Fruit fly (Drosophila melanogaster) whole organism, embryonic: ENCODE results near the gene CG31176.

ENCODE experiments used
- B-H1 ChIP-seq: fragments of 200-800 bp; sonication (Bioruptor generic); IDR thresholded peaks from 3 replicates; pipeline ENCODE4 v1.3.6; 2022; ENCODE audit warnings: missing biosample characterization, missing genetic modification characterization
- B-H2 ChIP-seq: fragments of 200-800 bp; sonication (Bioruptor generic); optimal IDR thresholded peaks from 2 replicates; lab custom pipeline; 2018; ENCODE audit warnings: missing biosample characterization, mild to moderate bottlenecking, missing genetic modification characterization
- Bteb2 ChIP-seq: fragments of 200-800 bp; sonication (Bioruptor generic); optimal IDR thresholded peaks from 2 replicates; lab custom pipeline; 2016; ENCODE audit warnings: missing biosample characterization, missing genetic modification characterization
- CG10543 ChIP-seq: fragments of 200-800 bp; sonication (Bioruptor generic); optimal IDR thresholded peaks from 3 replicates; lab custom pipeline; 2017; ENCODE audit warnings: missing biosample characterization, mild to moderate bottlenecking, missing genetic modification characterization, moderate library complexity
- CG11723 ChIP-seq: fragments of 200-800 bp; sonication (Bioruptor generic); optimal IDR thresholded peaks from 2 replicates; lab custom pipeline; 2017; ENCODE audit warnings: missing biosample characterization, mild to moderate bottlenecking, missing genetic modification characterization
- CG12104 ChIP-seq: fragments of 200-800 bp; sonication (Bioruptor generic); optimal IDR thresholded peaks from 3 replicates; lab custom pipeline; 2016; ENCODE audit warnings: missing biosample characterization, missing genetic modification characterization
- CG12769 ChIP-seq: fragments of 200-800 bp; sonication (Bioruptor generic); optimal IDR thresholded peaks from 2 replicates; lab custom pipeline; 2019; ENCODE audit warnings: missing biosample characterization, mild to moderate bottlenecking, missing genetic modification characterization, moderate library complexity
- CG12942 ChIP-seq: fragments of 200-800 bp; sonication (Bioruptor generic); optimal IDR thresholded peaks from 3 replicates; lab custom pipeline; 2016; ENCODE audit warnings: missing biosample characterization, missing genetic modification characterization
- CG16813 ChIP-seq: fragments of 200-800 bp; sonication (Bioruptor generic); IDR thresholded peaks from 3 replicates; pipeline ENCODE4 v1.3.6; 2022; ENCODE audit warnings: missing biosample characterization, missing genetic modification characterization; ENCODE audit not compliant: partially characterized antibody
- CG17186 ChIP-seq: fragments of 200-800 bp; sonication (Bioruptor generic); optimal IDR thresholded peaks from 3 replicates; lab custom pipeline; 2017; ENCODE audit warnings: missing biosample characterization, missing genetic modification reagents, missing genetic modification characterization
- CG18764 ChIP-seq: fragments of 200-800 bp; sonication (Bioruptor generic); optimal IDR thresholded peaks from 3 replicates; lab custom pipeline; 2016; ENCODE audit warnings: missing biosample characterization, missing genetic modification characterization
- CG31441 ChIP-seq: fragments of 200-800 bp; sonication (Bioruptor generic); IDR thresholded peaks from 2 replicates; pipeline ENCODE4 v1.3.6; 2022; ENCODE audit warnings: missing biosample characterization, missing genetic modification characterization
- CG4854 ChIP-seq: fragments of 200-800 bp; sonication (Bioruptor generic); optimal IDR thresholded peaks from 2 replicates; lab custom pipeline; 2016; ENCODE audit warnings: missing biosample characterization, missing genetic modification characterization, inconsistent platforms
- CG6175 ChIP-seq: fragments of 200-800 bp; sonication (Bioruptor generic); IDR thresholded peaks from 3 replicates; pipeline ENCODE4 v1.3.6; 2022; ENCODE audit warnings: missing biosample characterization, missing genetic modification characterization
- CG6791 ChIP-seq: fragments of 200-800 bp; sonication (Bioruptor generic); IDR thresholded peaks from 3 replicates; pipeline ENCODE4 v1.3.6; 2022; ENCODE audit warnings: missing biosample characterization, missing genetic modification characterization; ENCODE audit not compliant: partially characterized antibody
- CkIIα-i1 ChIP-seq: fragments of 200-800 bp; sonication (Bioruptor generic); IDR thresholded peaks from 2 replicates; pipeline ENCODE4 v1.3.6; 2022; ENCODE audit warnings: missing biosample characterization, missing genetic modification characterization
- Dp ChIP-seq: fragments of 200-800 bp; sonication (Bioruptor generic); optimal IDR thresholded peaks from 2 replicates; lab custom pipeline; 2018; ENCODE audit warnings: missing biosample characterization, mild to moderate bottlenecking, missing genetic modification characterization, moderate library complexity
- Fer3 ChIP-seq: fragments of 200-800 bp; sonication (Bioruptor generic); optimal IDR thresholded peaks from 2 replicates; lab custom pipeline; 2018; ENCODE audit warnings: missing biosample characterization, mild to moderate bottlenecking, missing genetic modification characterization, moderate library complexity
- HLH3B ChIP-seq: fragments of 200-800 bp; sonication (Bioruptor generic); IDR thresholded peaks from 2 replicates; pipeline ENCODE4 v1.3.6; 2022; ENCODE audit warnings: missing biosample characterization, missing genetic modification characterization
- Jarid2 ChIP-seq: fragments of 200-800 bp; sonication (Bioruptor generic); optimal IDR thresholded peaks from 3 replicates; lab custom pipeline; 2017; ENCODE audit warnings: mild to moderate bottlenecking, missing biosample characterization, missing genetic modification reagents, missing genetic modification characterization
- MTF-1 ChIP-seq: fragments of 200-800 bp; sonication (Bioruptor generic); optimal IDR thresholded peaks from 2 replicates; lab custom pipeline; 2018; ENCODE audit warnings: missing biosample characterization, mild to moderate bottlenecking, missing genetic modification characterization, borderline replicate concordance
- Oaz ChIP-seq: fragments of 200-800 bp; sonication (Bioruptor generic); IDR thresholded peaks from 2 replicates; pipeline ENCODE4 v1.3.6; 2022; ENCODE audit warnings: missing biosample characterization, missing genetic modification characterization
- Oli ChIP-seq: fragments of 200-800 bp; sonication (Bioruptor generic); optimal IDR thresholded peaks from 2 replicates; lab custom pipeline; 2018; ENCODE audit warnings: missing biosample characterization, mild to moderate bottlenecking, missing genetic modification characterization, moderate library complexity
- Spps ChIP-seq: fragments of 200-800 bp; sonication (Bioruptor generic); optimal IDR thresholded peaks from 2 replicates; lab custom pipeline; 2018; ENCODE audit warnings: missing biosample characterization, mild to moderate bottlenecking, missing genetic modification characterization
- Stat92E ChIP-seq, 3 experiments: fragments of >200 bp in 2 of 3; fragments of 200-800 bp in 1 of 3; sonication (Bioruptor generic) in 1 of 3; optimal IDR thresholded peaks; 2 replicates each; lab custom pipeline; 2017 to 2019; ENCODE audit warnings: missing biosample characterization in 3 of 3, missing genetic modification characterization in 3 of 3, mild to moderate bottlenecking in 1 of 3, moderate library complexity in 1 of 3
- abd-A ChIP-seq: fragments of 200-800 bp; sonication (Bioruptor generic); optimal IDR thresholded peaks from 3 replicates; lab custom pipeline; 2019; ENCODE audit warnings: missing biosample characterization, mild to moderate bottlenecking, missing genetic modification characterization, moderate library complexity
- ash1 ChIP-seq: fragments of 200-800 bp; sonication (Bioruptor generic); optimal IDR thresholded peaks from 2 replicates; lab custom pipeline; 2018; ENCODE audit warnings: missing biosample characterization, mild to moderate bottlenecking, missing genetic modification characterization
- br ChIP-seq: fragments of >200 bp; optimal IDR thresholded peaks from 2 replicates; lab custom pipeline; 2017
- ci ChIP-seq: fragments of 200-800 bp; sonication (Bioruptor generic); IDR thresholded peaks from 3 replicates; pipeline ENCODE4 v1.3.6; 2022; ENCODE audit warnings: missing biosample characterization, missing genetic modification characterization
- dan ChIP-seq: fragments of 200-800 bp; sonication (Bioruptor generic); IDR thresholded peaks from 2 replicates; pipeline ENCODE4 v1.3.6; 2022; ENCODE audit warnings: missing biosample characterization, missing genetic modification characterization
- esg ChIP-seq: fragments of 200-800 bp; sonication (Bioruptor generic); conservative IDR thresholded peaks from 2 replicates; pipeline ENCODE4 v1.3.6; 2022; ENCODE audit warnings: missing biosample characterization, missing genetic modification characterization
- eyg ChIP-seq: fragments of 200-800 bp; sonication (Bioruptor generic); optimal IDR thresholded peaks from 3 replicates; lab custom pipeline; 2016; ENCODE audit warnings: missing biosample characterization, missing genetic modification characterization
- ftz-f1 ChIP-seq: fragments of 200-800 bp; sonication (Bioruptor generic); optimal IDR thresholded peaks from 2 replicates; lab custom pipeline; 2016; ENCODE audit warnings: missing biosample characterization, missing genetic modification characterization
- jing ChIP-seq: fragments of 200-800 bp; sonication (Bioruptor generic); optimal IDR thresholded peaks from 2 replicates; lab custom pipeline; 2018; ENCODE audit warnings: missing biosample characterization, mild to moderate bottlenecking, missing genetic modification characterization
- lbe ChIP-seq: fragments of 200-800 bp; sonication (Bioruptor generic); optimal IDR thresholded peaks from 2 replicates; lab custom pipeline; 2016; ENCODE audit warnings: missing biosample characterization, mild to moderate bottlenecking, missing genetic modification characterization
- lov ChIP-seq, 2 experiments: fragments of 200-800 bp in 1 of 2; fragments of >200 bp in 1 of 2; sonication (Bioruptor generic) in 1 of 2; IDR thresholded peaks in 1 of 2; optimal IDR thresholded peaks in 1 of 2; 2 replicates in 1 of 2; 3 replicates in 1 of 2; pipeline versions ENCODE4 v1.3.6 to Lab custom; 2017 to 2022; ENCODE audit warnings: missing biosample characterization in 1 of 2, missing genetic modification characterization in 1 of 2
- org-1 ChIP-seq: fragments of 200-800 bp; sonication (Bioruptor generic); optimal IDR thresholded peaks from 2 replicates; lab custom pipeline; 2017; ENCODE audit warnings: missing biosample characterization, missing genetic modification characterization
- pho ChIP-seq: fragments of 200-800 bp; sonication (Bioruptor generic); optimal IDR thresholded peaks from 2 replicates; lab custom pipeline; 2016; ENCODE audit warnings: missing biosample characterization, missing genetic modification characterization
- salm ChIP-seq: fragments of 200-800 bp; sonication (Bioruptor generic); optimal IDR thresholded peaks from 2 replicates; lab custom pipeline; 2018; ENCODE audit warnings: missing biosample characterization, mild to moderate bottlenecking, missing genetic modification characterization
- sens-2 ChIP-seq: fragments of 200-800 bp; sonication (Bioruptor generic); IDR thresholded peaks from 2 replicates; pipeline ENCODE4 v1.3.6; 2022; ENCODE audit warnings: missing biosample characterization, missing genetic modification characterization
- seq ChIP-seq: fragments of 200-800 bp; sonication (Bioruptor generic); IDR thresholded peaks from 2 replicates; pipeline ENCODE4 v1.3.6; 2022; ENCODE audit warnings: missing biosample characterization, missing genetic modification characterization
- slou ChIP-seq: fragments of 200-800 bp; sonication (Bioruptor generic); optimal IDR thresholded peaks from 3 replicates; lab custom pipeline; 2016; ENCODE audit warnings: missing biosample characterization, missing genetic modification characterization
- sna ChIP-seq: fragments of 200-800 bp; sonication (Bioruptor generic); IDR thresholded peaks from 2 replicates; pipeline ENCODE4 v1.3.6; 2022; ENCODE audit warnings: missing biosample characterization, missing genetic modification characterization; ENCODE audit not compliant: partially characterized antibody
- so ChIP-seq: fragments of 200-800 bp; sonication (Bioruptor generic); IDR thresholded peaks from 3 replicates; pipeline ENCODE4 v1.3.6; 2022; ENCODE audit warnings: missing biosample characterization, missing genetic modification characterization
- tll ChIP-seq, 2 experiments: fragments of 200-800 bp in 1 of 2; fragments of >200 bp in 1 of 2; sonication (Bioruptor generic) in 1 of 2; optimal IDR thresholded peaks; 2 replicates each; lab custom pipeline; 2017 to 2019; ENCODE audit warnings: missing biosample characterization in 2 of 2, missing genetic modification characterization in 2 of 2, mild to moderate bottlenecking in 1 of 2, moderate library complexity in 1 of 2
- ttk ChIP-seq: fragments of 200-800 bp; sonication (Bioruptor generic); IDR thresholded peaks from 2 replicates; pipeline ENCODE4 v2.1.2; 2022; ENCODE audit warnings: missing biosample characterization, missing genetic modification characterization
- zen2 ChIP-seq: fragments of 200-800 bp; sonication (Bioruptor generic); IDR thresholded peaks from 3 replicates; pipeline ENCODE4 v1.3.6; 2022; ENCODE audit warnings: missing biosample characterization, missing genetic modification characterization; ENCODE audit not compliant: partially characterized antibody

Gene CG31176

dm6 chr3R:21656492-21657484 lies 62.7 kb downstream of the CG31176 start (continued):
- TF ChIP-seq ttk (no peak), CG16813 (no peak), lbe (GFP tag; lab: Kevin White, UChicago) (no peak), esg (GFP tag; lab: Robert Waterston, UW) (peak; percentile 37; the same call in 1 of the 2 replicates), lov (optimal IDR thresholded peaks at IDR 0.05; lab: Kevin White, UChicago) (no peak), lov (GFP tag; IDR thresholded peaks at IDR 0.05; lab: Robert Waterston, UW) (0 out of 3 replicates have a peak, but pooled peaks have one; percentile 35), eyg (GFP tag; lab: Kevin White, UChicago) (no peak), CG12942 (GFP tag; lab: Kevin White, UChicago) (peak; percentile 18), pho (no peak), MTF-1 (GFP tag; lab: Kevin White, UChicago) (no peak), CG11723 (GFP tag; lab: Kevin White, UChicago) (peak; percentile 2), br (no peak), CG10543 (GFP tag; lab: Kevin White, UChicago) (no peak), ftz-f1 (GFP tag; lab: Kevin White, UChicago) (peak; percentile 68), CG6175 (GFP tag; lab: Robert Waterston, UW) (0 out of 3 replicates have a peak, but pooled peaks have one; percentile 39), so (GFP tag; lab: Robert Waterston, UW) (no peak; the same call in 2 of the 3 replicates), Stat92E (GFP tag; optimal IDR thresholded peaks at IDR 0.05; lab: Kevin White, UChicago) (no peak), CG4854 (GFP tag; lab: Kevin White, UChicago) (no peak), CG12769 (peak; percentile 78), zen2 (GFP tag; lab: Robert Waterston, UW) (no peak), HLH3B (GFP tag; lab: Robert Waterston, UW) (0 out of 2 replicates have a peak, but pooled peaks have one; percentile 43), sna (no peak), sens-2 (0 out of 2 replicates have a peak, but pooled peaks have one; percentile 31), Fer3 (tag; lab: Kevin White, UChicago) (peak; percentile 35), CG31441 (GFP tag; lab: Robert Waterston, UW) (peak; percentile 85), seq (no peak; the same call in none of the 2 replicates), ash1 (GFP tag; lab: Kevin White, UChicago) (no peak), salm (no peak), Oaz (GFP tag; lab: Robert Waterston, UW) (no peak), CG6791 (GFP tag; lab: Robert Waterston, UW) (no peak), CG17186 (GFP tag; lab: Kevin White, UChicago) (no peak), CkIIα-i1 (GFP tag; lab: Robert Waterston, UW) (no peak), dan (no peak), CG12104 (GFP tag; lab: Kevin White, UChicago) (peak; percentile 22), B-H1 (GFP tag; lab: Robert Waterston, UW) (no peak), Dp (GFP tag; lab: Kevin White, UChicago) (no peak), Oli (tag; lab: Kevin White, UChicago) (peak; percentile 76), Jarid2 (peak; percentile 4), ci (GFP tag; lab: Robert Waterston, UW) (peak; percentile 43), abd-A (tag; lab: Kevin White, UChicago) (peak; percentile 72), tll (GFP tag; optimal IDR thresholded peaks at IDR 0.05; lab: Kevin White, UChicago) (no peak), Spps (tag; lab: Kevin White, UChicago) (no peak), org-1 (GFP tag; lab: Kevin White, UChicago) (peak; percentile 61), B-H2 (GFP tag; lab: Kevin White, UChicago) (no peak), slou (GFP tag; lab: Kevin White, UChicago) (no peak), CG18764 (GFP tag; lab: Kevin White, UChicago) (peak; percentile 10), Bteb2 (GFP tag; lab: Kevin White, UChicago) (no peak), jing (GFP tag; lab: Kevin White, UChicago) (peak; percentile 56)
